Worm (Caenorhabditis elegans): ENCODE results near the gene K10C2.14.

Gene K10C2.14

ce11 chrX:6413583-6413982 is 26.8 kb downstream of the K10C2.14 start:
- TF ChIP-seq dao-5 (tag; optimal IDR thresholded peaks at IDR 0.05) (no peak), him-1 (tag; optimal IDR thresholded peaks at IDR 0.05) (no peak), W03F9.2 (tag; optimal IDR thresholded peaks at IDR 0.05) (no peak)

ce11 chrX:6412575-6412974 is 27.8 kb downstream of the K10C2.14 start, which contains the start of gene T22E5.1:
Gene T22E5.1 (plus strand): TSS chrX:6412875.
- TF ChIP-seq dao-5 (tag; optimal IDR thresholded peaks at IDR 0.05) (no peak), him-1 (tag; optimal IDR thresholded peaks at IDR 0.05) (no peak), W03F9.2 (tag; optimal IDR thresholded peaks at IDR 0.05) (no peak)

ce11 chrX:6410177-6410765 is 30.1 kb downstream of the K10C2.14 start, which contains the start of gene mup-2:
Gene mup-2 (minus strand): TSS chrX:6410227.
- TF ChIP-seq W03F9.2 (tag; optimal IDR thresholded peaks at IDR 0.05) (no peak), dao-5 (tag; optimal IDR thresholded peaks at IDR 0.05) (no peak), him-1 (tag; optimal IDR thresholded peaks at IDR 0.05) (no peak)

- no peak for TF ChIP-seq dao-5 (tag; optimal IDR thresholded peaks at IDR 0.05)
- no peak for TF ChIP-seq W03F9.2 (tag; optimal IDR thresholded peaks at IDR 0.05)
- no peak for TF ChIP-seq him-1 (tag; optimal IDR thresholded peaks at IDR 0.05)
These were observed 31.7 kb downstream of the K10C2.14 start for ce11 chrX:6408713-6409112.

ce11 chrX:6408286-6408685 is 32.1 kb downstream of the K10C2.14 start:
- no peak for TF ChIP-seq dao-5 (tag; optimal IDR thresholded peaks at IDR 0.05)
- TF ChIP-seq him-1 (tag; optimal IDR thresholded peaks at IDR 0.05) = no peak
- TF ChIP-seq W03F9.2 (tag; optimal IDR thresholded peaks at IDR 0.05) = no peak

- no peak for TF ChIP-seq W03F9.2 (tag; optimal IDR thresholded peaks at IDR 0.05)
- TF ChIP-seq him-1 (tag; optimal IDR thresholded peaks at IDR 0.05) = no peak
- no peak for TF ChIP-seq dao-5 (tag; optimal IDR thresholded peaks at IDR 0.05)
These were observed 32.6 kb downstream of the K10C2.14 start for ce11 chrX:6407805-6408204.

ce11 chrX:6405905-6406304 is 34.5 kb downstream of the K10C2.14 start:
- no peak for TF ChIP-seq W03F9.2 (tag; optimal IDR thresholded peaks at IDR 0.05)
- TF ChIP-seq dao-5 (tag; optimal IDR thresholded peaks at IDR 0.05) = no peak
- TF ChIP-seq him-1 (tag; optimal IDR thresholded peaks at IDR 0.05) = no peak

ce11 chrX:6403122-6403521 is 37.2 kb downstream of the K10C2.14 start, which contains the start of gene glt-4:
Gene glt-4 (plus strand): TSS chrX:6403422.
- TF ChIP-seq dao-5 (tag; optimal IDR thresholded peaks at IDR 0.05) (no peak), him-1 (tag; optimal IDR thresholded peaks at IDR 0.05) (no peak), W03F9.2 (tag; optimal IDR thresholded peaks at IDR 0.05) (no peak)

- TF ChIP-seq dao-5 (tag; optimal IDR thresholded peaks at IDR 0.05) = no peak
- no peak for TF ChIP-seq him-1 (tag; optimal IDR thresholded peaks at IDR 0.05)
- no peak for TF ChIP-seq W03F9.2 (tag; optimal IDR thresholded peaks at IDR 0.05)
These were observed 40.9 kb downstream of the K10C2.14 start for ce11 chrX:6399450-6399849.

ce11 chrX:6391491-6391890 is 48.9 kb downstream of the K10C2.14 start, which contains the start of gene igcm-2:
Gene igcm-2 (minus strand): TSS chrX:6391591.
- no peak for TF ChIP-seq dao-5 (tag; optimal IDR thresholded peaks at IDR 0.05)
- no peak for TF ChIP-seq him-1 (tag; optimal IDR thresholded peaks at IDR 0.05)
- TF ChIP-seq W03F9.2 (tag; optimal IDR thresholded peaks at IDR 0.05) = no peak
